Fruit fly (Drosophila melanogaster) whole organism, embryonic: ENCODE results near the gene CG33939.
A peak's percentile ranks its signal among the peaks of the same experiment; 100 is the strongest.

Source experiments
- CG10274 ChIP-seq: fragments of 200-800 bp; sonication (Bioruptor generic); optimal IDR thresholded peaks from 3 replicates; lab custom pipeline; 2017; ENCODE audit warnings: missing biosample characterization, mild to moderate bottlenecking, missing genetic modification characterization
- CG12071 ChIP-seq: fragments of 200-800 bp; sonication (Bioruptor generic); optimal IDR thresholded peaks from 3 replicates; lab custom pipeline; 2018; ENCODE audit warnings: missing biosample characterization, mild to moderate bottlenecking, missing genetic modification characterization
- CG12104 ChIP-seq: fragments of 200-800 bp; sonication (Bioruptor generic); optimal IDR thresholded peaks from 3 replicates; lab custom pipeline; 2016; ENCODE audit warnings: missing biosample characterization, missing genetic modification characterization
- CG13123 ChIP-seq: fragments of 200-800 bp; sonication (Bioruptor generic); optimal IDR thresholded peaks from 2 replicates; lab custom pipeline; 2016; ENCODE audit warnings: missing biosample characterization, missing genetic modification characterization
- CG13775 ChIP-seq: fragments of 200-800 bp; sonication (Bioruptor generic); optimal IDR thresholded peaks from 3 replicates; lab custom pipeline; 2017; ENCODE audit warnings: missing biosample characterization, mild to moderate bottlenecking, missing genetic modification characterization
- CG15269 ChIP-seq: fragments of 200-800 bp; sonication (Bioruptor generic); optimal IDR thresholded peaks from 2 replicates; lab custom pipeline; 2018; ENCODE audit warnings: missing biosample characterization, mild to moderate bottlenecking, missing genetic modification characterization, moderate library complexity
- CG17912 ChIP-seq: fragments of 200-800 bp; sonication (Bioruptor generic); optimal IDR thresholded peaks from 2 replicates; lab custom pipeline; 2018; ENCODE audit warnings: missing biosample characterization, mild to moderate bottlenecking, missing genetic modification characterization
- CG2129 ChIP-seq: fragments of 200-800 bp; sonication (Bioruptor generic); IDR thresholded peaks from 2 replicates; pipeline ENCODE4 v1.3.6; 2022; ENCODE audit warnings: missing biosample characterization, missing genetic modification characterization; ENCODE audit not compliant: partially characterized antibody
- CG2889 ChIP-seq: fragments of 200-800 bp; sonication (Bioruptor generic); IDR thresholded peaks from 3 replicates; pipeline ENCODE4 v1.3.6; 2022; ENCODE audit warnings: missing biosample characterization, missing genetic modification characterization
- CG30403 ChIP-seq: fragments of 200-800 bp; sonication (Bioruptor generic); optimal IDR thresholded peaks from 3 replicates; lab custom pipeline; 2016; ENCODE audit warnings: missing biosample characterization, missing genetic modification characterization
- CG3726 ChIP-seq: fragments of 200-800 bp; sonication (Bioruptor generic); IDR thresholded peaks from 3 replicates; pipeline ENCODE4, ENCODE4 v1.3.6; 2022; ENCODE audit warnings: missing biosample characterization, missing genetic modification characterization
- CG4360 ChIP-seq: fragments of 200-800 bp; sonication (Bioruptor generic); IDR thresholded peaks from 2 replicates; pipeline ENCODE4 v1.3.6; 2022; ENCODE audit warnings: missing biosample characterization, missing genetic modification characterization
- CG4404 ChIP-seq: fragments of 200-800 bp; sonication (Bioruptor generic); IDR thresholded peaks from 2 replicates; pipeline ENCODE4 v1.3.6; 2022; ENCODE audit warnings: missing biosample characterization, missing genetic modification characterization
- CG4424 ChIP-seq: fragments of 200-800 bp; sonication (Bioruptor generic); optimal IDR thresholded peaks from 3 replicates; lab custom pipeline; 2016; ENCODE audit warnings: missing biosample characterization, missing genetic modification characterization
- CG6683 ChIP-seq: fragments of 200-800 bp; sonication (Bioruptor generic); optimal IDR thresholded peaks from 2 replicates; lab custom pipeline; 2017; ENCODE audit warnings: missing biosample characterization, mild to moderate bottlenecking, missing genetic modification characterization, missing genetic modification reagents
- CG6689 ChIP-seq: fragments of 200-800 bp; sonication (Bioruptor generic); IDR thresholded peaks from 2 replicates; pipeline ENCODE4 v1.3.6; 2022; ENCODE audit warnings: missing biosample characterization, missing genetic modification characterization
- CG7357 ChIP-seq: fragments of 200-800 bp; sonication (Bioruptor generic); IDR thresholded peaks from 3 replicates; pipeline ENCODE4 v1.3.6; 2022; ENCODE audit warnings: missing biosample characterization, missing genetic modification characterization
- CG8290 ChIP-seq, 3 experiments: fragments of 200-800 bp; sonication (Bioruptor generic); optimal IDR thresholded peaks; 2 replicates each; lab custom pipeline; 2016 to 2019; ENCODE audit warnings: missing biosample characterization in 3 of 3, missing genetic modification characterization in 3 of 3, mild to moderate bottlenecking in 2 of 3, moderate library complexity in 1 of 3
- CG9437 ChIP-seq: fragments of 200-800 bp; sonication (Bioruptor generic); optimal IDR thresholded peaks from 2 replicates; lab custom pipeline; 2018; ENCODE audit warnings: missing biosample characterization, mild to moderate bottlenecking, missing genetic modification characterization
- CoRest ChIP-seq: fragments of 200-800 bp; sonication (Bioruptor generic); optimal IDR thresholded peaks from 3 replicates; lab custom pipeline; 2018; ENCODE audit warnings: missing biosample characterization, mild to moderate bottlenecking, missing genetic modification characterization, moderate library complexity
- Dip2 ChIP-seq: fragments of 200-800 bp; sonication (Bioruptor generic); IDR thresholded peaks from 2 replicates; pipeline ENCODE4 v1.3.6; 2022; ENCODE audit warnings: missing biosample characterization, missing genetic modification characterization
- Ets65A ChIP-seq: fragments of 200-800 bp; sonication (Bioruptor generic); peaks from one replicate; lab custom pipeline; 2016; ENCODE audit warnings: missing biosample characterization, missing genetic modification characterization
- Fer2 ChIP-seq: fragments of 200-800 bp; sonication (Bioruptor generic); optimal IDR thresholded peaks from 2 replicates; lab custom pipeline; 2018; ENCODE audit warnings: missing biosample characterization, mild to moderate bottlenecking, missing genetic modification characterization, moderate library complexity
- HHEX ChIP-seq: fragments of 200-800 bp; sonication (Bioruptor generic); optimal IDR thresholded peaks from 3 replicates; lab custom pipeline; 2017; ENCODE audit warnings: missing biosample characterization, mild to moderate bottlenecking, missing genetic modification characterization, missing genetic modification reagents
- Lim3 ChIP-seq: fragments of 200-800 bp; sonication (Bioruptor generic); IDR thresholded peaks from 2 replicates; pipeline ENCODE4 v1.3.6; 2022; ENCODE audit warnings: missing biosample characterization, missing genetic modification characterization
- NC2β ChIP-seq: fragments of 200-800 bp; sonication (Bioruptor generic); optimal IDR thresholded peaks from 2 replicates; lab custom pipeline; 2016; ENCODE audit warnings: missing biosample characterization, missing genetic modification characterization
- Nf-YA ChIP-seq: fragments of 200-800 bp; sonication (Bioruptor generic); IDR thresholded peaks from 2 replicates; pipeline ENCODE4 v1.3.6; 2022; ENCODE audit warnings: missing biosample characterization, missing genetic modification characterization
- Scr ChIP-seq: fragments of 200-800 bp; sonication (Bioruptor generic); IDR thresholded peaks from 2 replicates; pipeline ENCODE4 v1.3.6; 2022; ENCODE audit warnings: missing biosample characterization, missing genetic modification characterization; ENCODE audit not compliant: partially characterized antibody
- amos ChIP-seq: fragments of 200-800 bp; sonication (Bioruptor generic); IDR thresholded peaks from 2 replicates; pipeline ENCODE4 v1.3.6; 2022; ENCODE audit warnings: missing biosample characterization, missing genetic modification characterization; ENCODE audit not compliant: partially characterized antibody
- ap ChIP-seq: fragments of 200-800 bp; sonication (Bioruptor generic); IDR thresholded peaks from 2 replicates; pipeline ENCODE4 v1.3.6; 2022; ENCODE audit warnings: missing biosample characterization, missing genetic modification characterization
- bab2 ChIP-seq: fragments of 200-800 bp; sonication (Bioruptor generic); optimal IDR thresholded peaks from 2 replicates; lab custom pipeline; 2016; ENCODE audit warnings: missing biosample characterization, missing genetic modification characterization
- cad ChIP-seq: fragments of >200 bp; optimal IDR thresholded peaks from 2 replicates; lab custom pipeline; 2017; ENCODE audit warnings: missing biosample characterization, missing genetic modification characterization
- crp ChIP-seq, 2 experiments: fragments of 200-800 bp; sonication (Bioruptor generic); optimal IDR thresholded peaks; 2 replicates in 1 of 2; 3 replicates in 1 of 2; lab custom pipeline; 2017; ENCODE audit warnings: missing biosample characterization in 2 of 2, missing genetic modification characterization in 2 of 2, mild to moderate bottlenecking in 1 of 2, moderate library complexity in 1 of 2
- dati ChIP-seq: fragments of 200-800 bp; sonication (Bioruptor generic); IDR thresholded peaks from 2 replicates; pipeline ENCODE4 v1.3.6; 2022; ENCODE audit warnings: missing biosample characterization, missing genetic modification characterization
- dimm ChIP-seq: fragments of 200-800 bp; sonication (Bioruptor generic); IDR thresholded peaks from 2 replicates; pipeline ENCODE4 v1.3.6; 2022; ENCODE audit warnings: missing biosample characterization, missing genetic modification characterization
- gfzf ChIP-seq: fragments of 200-800 bp; sonication (Bioruptor generic); optimal IDR thresholded peaks from 2 replicates; lab custom pipeline; 2016; ENCODE audit warnings: missing biosample characterization, mild to moderate bottlenecking, missing genetic modification characterization, moderate library complexity
- gsb-n ChIP-seq: fragments of 200-800 bp; sonication (Bioruptor generic); optimal IDR thresholded peaks from 3 replicates; lab custom pipeline; 2018; ENCODE audit warnings: missing biosample characterization, mild to moderate bottlenecking, missing genetic modification characterization
- hbn ChIP-seq: fragments of 200-800 bp; sonication (Bioruptor generic); IDR thresholded peaks from 2 replicates; pipeline ENCODE4 v1.3.6; 2022; ENCODE audit warnings: missing biosample characterization, missing genetic modification characterization; ENCODE audit not compliant: partially characterized antibody
- inv ChIP-seq: fragments of 200-800 bp; sonication (Bioruptor generic); IDR thresholded peaks from 2 replicates; pipeline ENCODE4 v1.3.6; 2022; ENCODE audit warnings: missing biosample characterization, missing genetic modification characterization; ENCODE audit not compliant: partially characterized antibody
- lmd ChIP-seq: fragments of 200-800 bp; sonication (Bioruptor generic); IDR thresholded peaks from 2 replicates; pipeline ENCODE4 v1.3.6; 2022; ENCODE audit warnings: missing biosample characterization, missing genetic modification characterization
- oc ChIP-seq: fragments of 200-800 bp; sonication (Bioruptor generic); optimal IDR thresholded peaks from 2 replicates; lab custom pipeline; 2018; ENCODE audit warnings: missing biosample characterization, mild to moderate bottlenecking, missing genetic modification characterization, moderate library complexity
- peb ChIP-seq: fragments of 200-800 bp; sonication (Bioruptor generic); IDR thresholded peaks from 2 replicates; pipeline ENCODE4 v1.3.6; 2022; ENCODE audit warnings: missing biosample characterization, missing genetic modification characterization
- phol ChIP-seq: fragments of 200-800 bp; sonication (Bioruptor generic); optimal IDR thresholded peaks from 3 replicates; lab custom pipeline; 2018; ENCODE audit warnings: missing biosample characterization, mild to moderate bottlenecking, missing genetic modification characterization, moderate library complexity
- psq ChIP-seq: fragments of 200-800 bp; sonication (Bioruptor generic); optimal IDR thresholded peaks from 2 replicates; lab custom pipeline; 2017; ENCODE audit warnings: missing biosample characterization, missing genetic modification characterization
- schlank ChIP-seq: fragments of 200-800 bp; sonication (Bioruptor generic); optimal IDR thresholded peaks from 2 replicates; lab custom pipeline; 2018; ENCODE audit warnings: missing biosample characterization, mild to moderate bottlenecking, missing genetic modification characterization
- sim ChIP-seq: fragments of 200-800 bp; sonication (Bioruptor generic); IDR thresholded peaks from 2 replicates; pipeline ENCODE4 v1.3.6; 2022; ENCODE audit warnings: missing biosample characterization, missing genetic modification characterization
- stc ChIP-seq: fragments of 200-800 bp; sonication (Bioruptor generic); IDR thresholded peaks from 2 replicates; pipeline ENCODE4 v1.3.6; 2022; ENCODE audit warnings: missing biosample characterization, missing genetic modification characterization
- stwl ChIP-seq: fragments of 200-800 bp; sonication (Bioruptor generic); optimal IDR thresholded peaks from 3 replicates; lab custom pipeline; 2018; ENCODE audit warnings: missing biosample characterization, mild to moderate bottlenecking, missing genetic modification characterization, moderate library complexity
- tgo ChIP-seq: fragments of 200-800 bp; sonication (Bioruptor generic); IDR thresholded peaks from 3 replicates; pipeline ENCODE4 v1.3.6; 2022; ENCODE audit warnings: missing biosample characterization, missing genetic modification characterization
- trh ChIP-seq: fragments of 200-800 bp; sonication (Bioruptor generic); optimal IDR thresholded peaks from 2 replicates; lab custom pipeline; 2016; ENCODE audit warnings: missing biosample characterization, missing genetic modification characterization

CG33939 gene

dm6 chrX:19166152-19166935, 8.4 kb downstream of the CG33939 start (continued):
- no peak for TF ChIP-seq inv
- TF ChIP-seq CG13775 (GFP tag; lab: Kevin White, UChicago), result peak; percentile 43
- TF ChIP-seq tgo, result no peak
- TF ChIP-seq CG7357 (GFP tag; lab: Robert Waterston, UW), result no peak
- peak; percentile 39 for TF ChIP-seq phol (tag; lab: Kevin White, UChicago)
- no peak for TF ChIP-seq dati (GFP tag; lab: Robert Waterston, UW)
- no peak for TF ChIP-seq schlank (tag; lab: Kevin White, UChicago)
- TF ChIP-seq sim (GFP tag; lab: Robert Waterston, UW), result no peak
- TF ChIP-seq Nf-YA, result no peak
- no peak for TF ChIP-seq dimm (GFP tag; lab: Robert Waterston, UW)
- TF ChIP-seq gsb-n (tag; lab: Kevin White, UChicago), result no peak
- TF ChIP-seq cad (GFP tag; lab: Kevin White, UChicago), result no peak
- no peak for TF ChIP-seq Lim3 (GFP tag; lab: Robert Waterston, UW)
- TF ChIP-seq CG9437 (GFP tag; lab: Kevin White, UChicago), result peak; percentile 50
- TF ChIP-seq hbn, result no peak
- TF ChIP-seq lmd (GFP tag; lab: Robert Waterston, UW), result 0 out of 2 replicates have a peak, but pooled peaks have one; percentile 18
- TF ChIP-seq CoRest (tag; lab: Kevin White, UChicago), result peak; percentile 67
- TF ChIP-seq bab2 (GFP tag; lab: Kevin White, UChicago), result no peak
- TF ChIP-seq oc (tag; lab: Kevin White, UChicago), result no peak
- no peak for TF ChIP-seq CG3726
- TF ChIP-seq stc (GFP tag; lab: Robert Waterston, UW), result no peak
- TF ChIP-seq CG4424 (GFP tag; lab: Kevin White, UChicago), result no peak
- peak; percentile 68 for TF ChIP-seq CG15269 (tag; lab: Kevin White, UChicago)
- TF ChIP-seq Dip2 (GFP tag; lab: Robert Waterston, UW), result no peak
- no peak for TF ChIP-seq CG17912 (GFP tag; lab: Kevin White, UChicago)
- TF ChIP-seq CG13123 (GFP tag; lab: Kevin White, UChicago), result no peak
- no peak for TF ChIP-seq gfzf
- no peak for TF ChIP-seq CG4360 (GFP tag; lab: Robert Waterston, UW)
- no peak for TF ChIP-seq Fer2 (tag; lab: Kevin White, UChicago)
- no peak for TF ChIP-seq trh (GFP tag; lab: Kevin White, UChicago)
- no peak for TF ChIP-seq ap
- TF ChIP-seq psq (GFP tag; lab: Kevin White, UChicago), result no peak
- peak; percentile 37 for TF ChIP-seq HHEX (GFP tag; lab: Kevin White, UChicago)
- no peak for TF ChIP-seq CG10274 (GFP tag; lab: Kevin White, UChicago)
- TF ChIP-seq Scr (GFP tag; lab: Robert Waterston, UW), result no peak
- peak; percentile 20 for TF ChIP-seq Ets65A (GFP tag; lab: Kevin White, UChicago)
- TF ChIP-seq crp (GFP tag; optimal IDR thresholded peaks at IDR 0.05; lab: Kevin White, UChicago), result no peak
- TF ChIP-seq peb (GFP tag; lab: Robert Waterston, UW), result no peak
- no peak for TF ChIP-seq CG12071 (GFP tag; lab: Kevin White, UChicago)
- TF ChIP-seq CG2889 (GFP tag; lab: Robert Waterston, UW), result no peak
- peak; percentile 41 for TF ChIP-seq CG12104
- TF ChIP-seq CG4404 (GFP tag; lab: Robert Waterston, UW), result no peak
- TF ChIP-seq CG6683 (GFP tag; lab: Kevin White, UChicago), result no peak
- no peak for TF ChIP-seq CG8290 (GFP tag; optimal IDR thresholded peaks at IDR 0.05; lab: Kevin White, UChicago)
- peak in 1 of 2 experiments; percentile 61 for TF ChIP-seq CG8290 (tag; optimal IDR thresholded peaks at IDR 0.05; lab: Kevin White, UChicago)
- TF ChIP-seq CG2129 (GFP tag; lab: Robert Waterston, UW), result no peak
- TF ChIP-seq CG30403 (GFP tag; lab: Kevin White, UChicago), result peak; percentile 50
- TF ChIP-seq CG6689 (GFP tag; lab: Robert Waterston, UW), result no peak
- no peak for TF ChIP-seq amos (GFP tag; lab: Robert Waterston, UW)
- TF ChIP-seq NC2β, result no peak
- no peak for TF ChIP-seq stwl (tag; lab: Kevin White, UChicago)
